Worm (Caenorhabditis elegans) whole organism, L2 larva: Measurements from ENCODE around the gene elp-1.

Experiments
- C34F6.9 ChIP-seq: fragments of 150-350 bp; optimal IDR thresholded peaks from 2 replicates; lab custom pipeline; 2014; ENCODE audit warnings: missing biosample characterization, missing genetic modification characterization
- F13H6.1 ChIP-seq: sonication (generic microtip); optimal IDR thresholded peaks from 2 replicates; lab custom pipeline; 2016; ENCODE audit warnings: missing genetic modification characterization, missing compliant biosample characterization
- R02D3.7 ChIP-seq: fragments of 150-350 bp; optimal IDR thresholded peaks from 2 replicates; lab custom pipeline; 2014; ENCODE audit warnings: missing biosample characterization, missing genetic modification characterization
- Y55F3AM.14 ChIP-seq: fragments of 200-800 bp; sonication (Bioruptor generic); optimal IDR thresholded peaks from 2 replicates; lab custom pipeline; 2018; ENCODE audit warnings: mild to moderate bottlenecking, missing genetic modification characterization, missing compliant biosample characterization
- ZK546.5 ChIP-seq: sonication (generic microtip); optimal IDR thresholded peaks from 2 replicates; lab custom pipeline; 2017; ENCODE audit warnings: missing biosample characterization, missing genetic modification characterization
- alr-1 ChIP-seq: fragments of 150-350 bp; optimal IDR thresholded peaks from 2 replicates; lab custom pipeline; 2014; ENCODE audit warnings: missing biosample characterization, missing genetic modification characterization
- aly-2 ChIP-seq: fragments of 150-350 bp; optimal IDR thresholded peaks from 2 replicates; lab custom pipeline; 2014; ENCODE audit warnings: missing biosample characterization, missing genetic modification characterization
- ama-1 ChIP-seq: fragments of 150-350 bp; optimal IDR thresholded peaks from 2 replicates; lab custom pipeline; 2018; ENCODE audit warnings: inconsistent platforms
- blmp-1 ChIP-seq: sonication (generic microtip); optimal IDR thresholded peaks from 2 replicates; lab custom pipeline; 2017; ENCODE audit warnings: missing genetic modification characterization, mild to moderate bottlenecking, missing compliant biosample characterization, antibody characterized with exemption, moderate library complexity; ENCODE audit not compliant: insufficient read depth
- ceh-16 ChIP-seq: fragments of 150-350 bp; optimal IDR thresholded peaks from 2 replicates; lab custom pipeline; 2014; ENCODE audit warnings: missing biosample characterization, missing genetic modification characterization
- ceh-82 ChIP-seq: fragments of 150-350 bp; optimal IDR thresholded peaks from 2 replicates; lab custom pipeline; 2014; ENCODE audit warnings: missing biosample characterization, missing genetic modification characterization
- crh-2 ChIP-seq: sonication (generic microtip); optimal IDR thresholded peaks from 2 replicates; lab custom pipeline; 2017; ENCODE audit warnings: missing biosample characterization, missing genetic modification characterization
- dmd-4 ChIP-seq: sonication (generic microtip); optimal IDR thresholded peaks from 2 replicates; lab custom pipeline; 2017; ENCODE audit warnings: missing biosample characterization, missing genetic modification characterization
- egl-27 ChIP-seq: sonication (generic microtip); optimal IDR thresholded peaks from 3 replicates; lab custom pipeline; 2017; ENCODE audit warnings: missing biosample characterization, missing genetic modification reagents, missing genetic modification characterization
- elt-1 ChIP-seq: fragments of 150-350 bp; optimal IDR thresholded peaks from 2 replicates; lab custom pipeline; 2014; ENCODE audit warnings: missing biosample characterization, missing genetic modification characterization
- elt-3 ChIP-seq: sonication (generic microtip); optimal IDR thresholded peaks from 2 replicates; lab custom pipeline; 2017; ENCODE audit warnings: missing biosample characterization, missing genetic modification characterization
- fos-1 ChIP-seq: fragments of 150-350 bp; optimal IDR thresholded peaks from 2 replicates; lab custom pipeline; 2014; ENCODE audit warnings: missing biosample characterization, missing genetic modification characterization
- gmeb-1 ChIP-seq: fragments of 150-350 bp; optimal IDR thresholded peaks from 2 replicates; lab custom pipeline; 2014; ENCODE audit warnings: missing biosample characterization, missing genetic modification characterization
- lin-11 ChIP-seq: fragments of 150-350 bp; sonication (generic microtip); optimal IDR thresholded peaks from 2 replicates; lab custom pipeline; 2014; ENCODE audit warnings: missing biosample characterization, missing genetic modification characterization, inconsistent platforms, mixed read lengths
- lin-13 ChIP-seq: fragments of 150-350 bp; optimal IDR thresholded peaks from 2 replicates; lab custom pipeline; 2014; ENCODE audit warnings: missing biosample characterization, missing genetic modification reagents, missing genetic modification characterization
- lin-39 ChIP-seq: fragments of 150-350 bp; optimal IDR thresholded peaks from 2 replicates; lab custom pipeline; 2014; ENCODE audit warnings: missing biosample characterization, missing genetic modification reagents, missing genetic modification characterization
- lsy-2 ChIP-seq, 2 experiments: fragments of 150-350 bp in 1 of 2; sonication (generic microtip) in 1 of 2; optimal IDR thresholded peaks; 2 replicates each; lab custom pipeline; 2014 to 2017; ENCODE audit warnings: missing biosample characterization in 2 of 2, missing genetic modification characterization in 2 of 2
- mab-5 ChIP-seq: fragments of 150-350 bp; optimal IDR thresholded peaks from 2 replicates; lab custom pipeline; 2014; ENCODE audit warnings: missing biosample characterization, missing genetic modification characterization
- mbf-1 ChIP-seq: sonication (generic microtip); optimal IDR thresholded peaks from 2 replicates; lab custom pipeline; 2017; ENCODE audit warnings: missing biosample characterization, missing genetic modification characterization
- mdl-1 ChIP-seq, 2 experiments: fragments of 150-350 bp in 1 of 2; sonication (generic microtip) in 1 of 2; optimal IDR thresholded peaks; 2 replicates each; lab custom pipeline; 2017; ENCODE audit warnings: missing biosample characterization in 2 of 2, missing genetic modification characterization in 2 of 2
- nhr-10 ChIP-seq: sonication (generic microtip); optimal IDR thresholded peaks from 2 replicates; lab custom pipeline; 2017; ENCODE audit warnings: missing biosample characterization, missing genetic modification characterization
- nhr-11 ChIP-seq: fragments of 150-350 bp; optimal IDR thresholded peaks from 2 replicates; lab custom pipeline; 2014; ENCODE audit warnings: missing biosample characterization, missing genetic modification characterization
- nhr-12 ChIP-seq: fragments of 150-350 bp; optimal IDR thresholded peaks from 2 replicates; lab custom pipeline; 2014; ENCODE audit warnings: missing biosample characterization, missing genetic modification characterization
- nhr-129 ChIP-seq: fragments of 150-350 bp; optimal IDR thresholded peaks from 2 replicates; lab custom pipeline; 2014; ENCODE audit warnings: missing biosample characterization, missing genetic modification characterization
- nhr-21 ChIP-seq: fragments of 150-350 bp; optimal IDR thresholded peaks from 2 replicates; lab custom pipeline; 2014; ENCODE audit warnings: missing biosample characterization, missing genetic modification characterization
- nhr-23 ChIP-seq: fragments of 150-350 bp; optimal IDR thresholded peaks from 2 replicates; lab custom pipeline; 2014; ENCODE audit warnings: missing biosample characterization, missing genetic modification reagents, missing genetic modification characterization
- nhr-237 ChIP-seq: fragments of 150-350 bp; optimal IDR thresholded peaks from 2 replicates; lab custom pipeline; 2014; ENCODE audit warnings: missing biosample characterization, missing genetic modification characterization
- nhr-25 ChIP-seq: fragments of 150-350 bp; sonication (generic microtip); optimal IDR thresholded peaks from 3 replicates; lab custom pipeline; 2014; ENCODE audit warnings: missing biosample characterization, missing genetic modification characterization
- nhr-6 ChIP-seq: fragments of 150-350 bp; optimal IDR thresholded peaks from 2 replicates; lab custom pipeline; 2014; ENCODE audit warnings: missing biosample characterization, missing genetic modification characterization
- nhr-77 ChIP-seq: fragments of 150-350 bp; optimal IDR thresholded peaks from 2 replicates; lab custom pipeline; 2014; ENCODE audit warnings: missing biosample characterization, missing genetic modification characterization
- peb-1 ChIP-seq: fragments of 150-350 bp; optimal IDR thresholded peaks from 2 replicates; lab custom pipeline; 2014; ENCODE audit warnings: missing biosample characterization, missing genetic modification characterization
- sem-4 ChIP-seq: fragments of 150-350 bp; optimal IDR thresholded peaks from 2 replicates; lab custom pipeline; 2014; ENCODE audit warnings: missing biosample characterization, missing genetic modification reagents, missing genetic modification characterization
- skn-1 ChIP-seq: sonication (generic microtip); optimal IDR thresholded peaks from 2 replicates; lab custom pipeline; 2017; ENCODE audit warnings: missing biosample characterization, missing genetic modification characterization
- sma-3 ChIP-seq: sonication (generic microtip); optimal IDR thresholded peaks from 2 replicates; lab custom pipeline; 2016; ENCODE audit warnings: missing genetic modification reagents, missing genetic modification characterization, missing compliant biosample characterization
- sma-9 ChIP-seq, 2 experiments: fragments of 150-350 bp in 1 of 2; sonication (generic microtip) in 1 of 2; optimal IDR thresholded peaks; 2 replicates each; lab custom pipeline; 2014 to 2016; ENCODE audit warnings: missing genetic modification characterization in 2 of 2, mild to moderate bottlenecking in 1 of 2, missing biosample characterization in 1 of 2, missing compliant biosample characterization in 1 of 2, missing genetic modification reagents in 1 of 2, moderate library complexity in 1 of 2
- snpc-4 ChIP-seq: fragments of 150-350 bp; optimal IDR thresholded peaks from 2 replicates; lab custom pipeline; 2014; ENCODE audit warnings: missing biosample characterization, missing genetic modification characterization
- unc-39 ChIP-seq: fragments of 150-350 bp; optimal IDR thresholded peaks from 2 replicates; lab custom pipeline; 2014; ENCODE audit warnings: missing biosample characterization, missing genetic modification characterization
- unc-55 ChIP-seq: fragments of 150-350 bp; sonication (generic microtip); optimal IDR thresholded peaks from 3 replicates; lab custom pipeline; 2014; ENCODE audit warnings: missing biosample characterization, missing genetic modification reagents, missing genetic modification characterization
- unc-62 ChIP-seq: fragments of 150-350 bp; optimal IDR thresholded peaks from 2 replicates; lab custom pipeline; 2014; ENCODE audit warnings: missing biosample characterization, missing genetic modification reagents, missing genetic modification characterization
- zag-1 ChIP-seq: fragments of 150-350 bp; optimal IDR thresholded peaks from 2 replicates; lab custom pipeline; 2014; ENCODE audit warnings: missing biosample characterization, missing genetic modification characterization
- ztf-1 ChIP-seq: fragments of 200-800 bp; sonication (Bioruptor generic); conservative IDR thresholded peaks from 2 replicates; pipeline ENCODE4 v1.3.6; 2022; ENCODE audit warnings: missing genetic modification characterization, missing compliant biosample characterization
- ztf-11 ChIP-seq: sonication (generic microtip); optimal IDR thresholded peaks from 2 replicates; lab custom pipeline; 2017; ENCODE audit warnings: missing biosample characterization, missing genetic modification characterization
- ztf-4 ChIP-seq: fragments of 150-350 bp; optimal IDR thresholded peaks from 2 replicates; lab custom pipeline; 2014; ENCODE audit warnings: missing biosample characterization, missing genetic modification characterization

Gene elp-1

ce11 chrV:20734658-20735057, 35.3 kb downstream of the elp-1 start, which contains the start of gene srxa-6:
srxa-6 (plus strand) TSS chrV:20734958.
- TF ChIP-seq peb-1 (tag; lab: Kevin White, UChicago), result no peak
- no peak for TF ChIP-seq gmeb-1 (tag; lab: Kevin White, UChicago)
- no peak for TF ChIP-seq fos-1 (tag; lab: Kevin White, UChicago)
- no peak for TF ChIP-seq mbf-1 (tag; lab: Kevin White, UChicago)
- no peak for TF ChIP-seq F13H6.1 (tag; lab: Kevin White, UChicago)

ce11 chrV:20731787-20732186, 38.2 kb downstream of the elp-1 start, which contains the start of gene srxa-1:
srxa-1 (plus strand) TSS chrV:20732087.
- TF ChIP-seq lin-39 (tag; lab: Kevin White, UChicago), result no peak
- no peak for TF ChIP-seq mdl-1 (tag; optimal IDR thresholded peaks at IDR 0.05; lab: Kevin White, UChicago)
- TF ChIP-seq nhr-6, result no peak
- TF ChIP-seq C34F6.9 (tag; lab: Kevin White, UChicago), result no peak
- no peak for TF ChIP-seq elt-3 (tag; lab: Kevin White, UChicago)

ce11 chrV:20728763-20729350, 41.1 kb downstream of the elp-1 start, which contains the start of gene ipla-3:
ipla-3 (minus strand) TSS chrV:20729272.
- no peak for TF ChIP-seq lin-39 (tag; lab: Kevin White, UChicago)
- TF ChIP-seq nhr-129 (tag; lab: Kevin White, UChicago), result peak; percentile 56
- no peak for TF ChIP-seq sem-4 (tag; lab: Kevin White, UChicago)
- TF ChIP-seq fos-1 (tag; lab: Kevin White, UChicago), result peak; percentile 69
- no peak for TF ChIP-seq ztf-1
- TF ChIP-seq Y55F3AM.14, result no peak
- TF ChIP-seq ceh-16, result no peak
- peak; percentile 54 for TF ChIP-seq sma-3 (GFP tag; lab: Kevin White, UChicago)
- TF ChIP-seq nhr-237, result no peak
- TF ChIP-seq nhr-25 (tag; lab: Kevin White, UChicago), result peak; percentile 50
- no peak for TF ChIP-seq unc-39
- no peak for TF ChIP-seq nhr-12
- peak; percentile 68 for TF ChIP-seq C34F6.9 (tag; lab: Kevin White, UChicago)
- TF ChIP-seq nhr-10 (tag; lab: Kevin White, UChicago), result no peak
- no peak for TF ChIP-seq unc-62
- TF ChIP-seq elt-3 (tag; lab: Kevin White, UChicago), result no peak
- peak; percentile 95 for TF ChIP-seq sma-9 (GFP tag; optimal IDR thresholded peaks at IDR 0.05; lab: Kevin White, UChicago)
- TF ChIP-seq sma-9 (tag; optimal IDR thresholded peaks at IDR 0.05; lab: Kevin White, UChicago), result no peak
- TF ChIP-seq lin-11 (tag; lab: Kevin White, UChicago), result no peak
- TF ChIP-seq lin-13, result peak; percentile 37
- TF ChIP-seq crh-2 (tag; lab: Kevin White, UChicago), result peak; percentile 86
- no peak for TF ChIP-seq R02D3.7 (tag; lab: Kevin White, UChicago)
- no peak for TF ChIP-seq snpc-4
- TF ChIP-seq nhr-11, result no peak
- TF ChIP-seq mdl-1 (tag; optimal IDR thresholded peaks at IDR 0.05; lab: Kevin White, UChicago), result peak in 1 of 2 experiments; percentile 58
- TF ChIP-seq peb-1 (tag; lab: Kevin White, UChicago), result no peak
- TF ChIP-seq aly-2, result no peak
- TF ChIP-seq nhr-77, result no peak
- TF ChIP-seq nhr-6, result peak; percentile 6
- TF ChIP-seq nhr-23, result no peak
- no peak for TF ChIP-seq elt-1 (tag; lab: Kevin White, UChicago)
- TF ChIP-seq zag-1 (tag; lab: Kevin White, UChicago), result peak; percentile 35
- TF ChIP-seq skn-1, result no peak
- peak; percentile 15 for TF ChIP-seq mab-5 (tag; lab: Kevin White, UChicago)
- no peak for TF ChIP-seq blmp-1 (tag; lab: Kevin White, UChicago)
- no peak for TF ChIP-seq nhr-21 (tag; lab: Kevin White, UChicago)
- peak; percentile 77 for TF ChIP-seq F13H6.1 (tag; lab: Kevin White, UChicago)
- no peak for TF ChIP-seq alr-1 (tag; lab: Kevin White, UChicago)
- no peak for TF ChIP-seq dmd-4 (tag; lab: Kevin White, UChicago)
- no peak for TF ChIP-seq ceh-82
- TF ChIP-seq ZK546.5 (tag; lab: Kevin White, UChicago), result no peak
- no peak for TF ChIP-seq ama-1 (lab: Kevin White, UChicago)
- TF ChIP-seq mbf-1 (tag; lab: Kevin White, UChicago), result no peak
- peak; percentile 49 for TF ChIP-seq gmeb-1 (tag; lab: Kevin White, UChicago)
- TF ChIP-seq lsy-2 (tag; optimal IDR thresholded peaks at IDR 0.05; lab: Kevin White, UChicago), result peak in 1 of 2 experiments; percentile 2
- TF ChIP-seq egl-27 (tag; lab: Kevin White, UChicago), result no peak
- TF ChIP-seq ztf-11 (tag; lab: Kevin White, UChicago), result no peak
- no peak for TF ChIP-seq ztf-4
- TF ChIP-seq unc-55 (GFP tag; lab: Kevin White, UChicago), result peak; percentile 78
- TF ChIP-seq, all 48 proteins: peak for 16
